Worm (Caenorhabditis elegans) whole organism, L2 larva: ENCODE results near the gene plpp-1.2.

ENCODE experiments used
- C34F6.9 ChIP-seq: fragments of 150-350 bp; optimal IDR thresholded peaks from 2 replicates; lab custom pipeline; 2014; ENCODE audit warnings: missing biosample characterization, missing genetic modification characterization
- aly-2 ChIP-seq: fragments of 150-350 bp; optimal IDR thresholded peaks from 2 replicates; lab custom pipeline; 2014; ENCODE audit warnings: missing biosample characterization, missing genetic modification characterization
- ama-1 ChIP-seq: fragments of 150-350 bp; optimal IDR thresholded peaks from 2 replicates; lab custom pipeline; 2018; ENCODE audit warnings: inconsistent platforms
- egl-27 ChIP-seq: sonication (generic microtip); optimal IDR thresholded peaks from 3 replicates; lab custom pipeline; 2017; ENCODE audit warnings: missing biosample characterization, missing genetic modification reagents, missing genetic modification characterization
- fos-1 ChIP-seq: fragments of 150-350 bp; optimal IDR thresholded peaks from 2 replicates; lab custom pipeline; 2014; ENCODE audit warnings: missing biosample characterization, missing genetic modification characterization
- nhr-11 ChIP-seq: fragments of 150-350 bp; optimal IDR thresholded peaks from 2 replicates; lab custom pipeline; 2014; ENCODE audit warnings: missing biosample characterization, missing genetic modification characterization
- nhr-12 ChIP-seq: fragments of 150-350 bp; optimal IDR thresholded peaks from 2 replicates; lab custom pipeline; 2014; ENCODE audit warnings: missing biosample characterization, missing genetic modification characterization
- nhr-23 ChIP-seq: fragments of 150-350 bp; optimal IDR thresholded peaks from 2 replicates; lab custom pipeline; 2014; ENCODE audit warnings: missing biosample characterization, missing genetic modification reagents, missing genetic modification characterization
- skn-1 ChIP-seq: sonication (generic microtip); optimal IDR thresholded peaks from 2 replicates; lab custom pipeline; 2017; ENCODE audit warnings: missing biosample characterization, missing genetic modification characterization
- unc-39 ChIP-seq: fragments of 150-350 bp; optimal IDR thresholded peaks from 2 replicates; lab custom pipeline; 2014; ENCODE audit warnings: missing biosample characterization, missing genetic modification characterization
- ztf-11 ChIP-seq: sonication (generic microtip); optimal IDR thresholded peaks from 2 replicates; lab custom pipeline; 2017; ENCODE audit warnings: missing biosample characterization, missing genetic modification characterization

- no peak for TF ChIP-seq aly-2 (tag; lab: Kevin White, UChicago)
- TF ChIP-seq ama-1 (lab: Kevin White, UChicago): no peak
- TF ChIP-seq fos-1 (tag; lab: Kevin White, UChicago): no peak
- TF ChIP-seq nhr-12 (tag; lab: Kevin White, UChicago): no peak
- no peak for TF ChIP-seq ztf-11 (tag; lab: Kevin White, UChicago)
- TF ChIP-seq skn-1: no peak
- no peak for TF ChIP-seq nhr-11 (tag; lab: Kevin White, UChicago)
- no peak for TF ChIP-seq egl-27
- TF ChIP-seq C34F6.9 (tag; lab: Kevin White, UChicago): no peak
- no peak for TF ChIP-seq unc-39 (tag; lab: Kevin White, UChicago)
- TF ChIP-seq nhr-23 (tag; lab: Kevin White, UChicago): no peak
These were observed 2.5 kb upstream of the plpp-1.2 start for ce11 chrII:6482762-6483161.
